Worm (Caenorhabditis elegans) whole organism, L1 larva: ENCODE data around the gene rict-1.

Experiments used
- ces-1 ChIP-seq: fragments of 150-350 bp; optimal IDR thresholded peaks from 2 replicates; lab custom pipeline; 2014; ENCODE audit warnings: missing biosample characterization, missing genetic modification reagents, missing genetic modification characterization
- efl-1 ChIP-seq, 4 experiments: fragments of 150-350 bp; optimal IDR thresholded peaks in 3 of 4; peaks in 1 of 4; 1 replicate in 1 of 4; 2 replicates in 3 of 4; lab custom pipeline; 2014; ENCODE audit warnings: missing biosample characterization in 2 of 4, missing genetic modification characterization in 2 of 4, missing genetic modification reagents in 2 of 4
- fos-1 ChIP-seq: fragments of 150-350 bp; optimal IDR thresholded peaks from 2 replicates; lab custom pipeline; 2014; ENCODE audit warnings: missing biosample characterization, missing genetic modification characterization
- hlh-4 ChIP-seq: sonication (generic microtip); optimal IDR thresholded peaks from 2 replicates; lab custom pipeline; 2016; ENCODE audit warnings: mild to moderate bottlenecking, missing genetic modification characterization, missing compliant biosample characterization
- mep-1 ChIP-seq: fragments of 150-350 bp; optimal IDR thresholded peaks from 2 replicates; lab custom pipeline; 2014; ENCODE audit warnings: missing biosample characterization, missing genetic modification characterization
- nhr-28 ChIP-seq: fragments of 150-350 bp; optimal IDR thresholded peaks from 2 replicates; lab custom pipeline; 2014; ENCODE audit warnings: missing biosample characterization, missing genetic modification characterization

DNA sequence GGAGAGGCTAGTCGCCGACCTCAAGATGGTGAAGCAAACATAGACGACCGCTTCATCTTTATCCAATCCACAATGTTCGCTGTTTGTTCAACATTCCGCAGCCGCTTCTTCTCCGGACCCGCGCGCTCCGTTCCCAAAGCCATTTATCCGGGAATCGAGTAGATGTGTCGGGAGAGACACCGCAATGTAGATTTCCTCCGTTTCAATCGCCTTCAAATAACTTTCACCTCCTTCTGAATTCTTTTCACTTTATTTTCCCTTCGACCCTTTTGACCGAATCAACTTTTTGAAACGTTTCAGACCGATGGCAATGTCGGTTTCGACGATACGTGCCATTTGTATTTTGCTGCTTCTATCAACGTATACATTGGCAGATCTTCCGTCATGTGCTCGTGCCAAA lies 8.9 kb downstream of the rict-1 start, which contains the start of gene pqn-32:
- TF ChIP-seq fos-1 = no peak
- TF ChIP-seq mep-1 = no peak
- TF ChIP-seq nhr-28 (tag; lab: Kevin White, UChicago) = no peak
- TF ChIP-seq hlh-4 (tag; lab: Kevin White, UChicago) = no peak
- no peak for TF ChIP-seq ces-1 (GFP tag; lab: Kevin White, UChicago)
- TF ChIP-seq efl-1 (optimal IDR thresholded peaks at IDR 0.05; lab: Kevin White, UChicago) = no peak
- TF ChIP-seq efl-1 (GFP tag; optimal IDR thresholded peaks at IDR 0.05 in 1 of 2; lab: Kevin White, UChicago) = peak in 1 of 2 experiments; percentile 63
